Fruit fly (Drosophila melanogaster) whole organism, embryonic: ENCODE measurements around the gene Mrgn1.
A peak's percentile ranks its signal among the peaks of the same experiment; 100 is the strongest.

Experiments
- Aef1 ChIP-seq: fragments of 200-800 bp; sonication (Bioruptor generic); IDR thresholded peaks from 3 replicates; pipeline ENCODE4 v1.3.6; 2022; ENCODE audit warnings: missing biosample characterization, missing genetic modification characterization
- Bteb2 ChIP-seq: fragments of 200-800 bp; sonication (Bioruptor generic); optimal IDR thresholded peaks from 2 replicates; lab custom pipeline; 2016; ENCODE audit warnings: missing biosample characterization, missing genetic modification characterization
- CG10321 ChIP-seq: fragments of 200-800 bp; sonication (Bioruptor generic); IDR thresholded peaks from 2 replicates; pipeline ENCODE4 v1.3.6; 2022; ENCODE audit warnings: missing biosample characterization, missing genetic modification characterization
- CG11456 ChIP-seq: fragments of 200-800 bp; sonication (Bioruptor generic); IDR thresholded peaks from 3 replicates; pipeline ENCODE4 v1.3.6; 2022; ENCODE audit warnings: missing biosample characterization, missing genetic modification characterization
- CG11695 ChIP-seq: fragments of 200-800 bp; sonication (Bioruptor generic); IDR thresholded peaks from 3 replicates; pipeline ENCODE4 v1.3.6; 2022; ENCODE audit warnings: missing biosample characterization, missing genetic modification characterization
- CG12391 ChIP-seq: fragments of 200-800 bp; sonication (Bioruptor generic); optimal IDR thresholded peaks from 3 replicates; lab custom pipeline; 2018; ENCODE audit warnings: missing biosample characterization, mild to moderate bottlenecking, missing genetic modification characterization, moderate library complexity
- CG13894 ChIP-seq: fragments of 200-800 bp; sonication (Bioruptor generic); optimal IDR thresholded peaks from 3 replicates; lab custom pipeline; 2018; ENCODE audit warnings: missing biosample characterization, mild to moderate bottlenecking, missing genetic modification characterization, moderate library complexity
- CG14014 ChIP-seq: fragments of 200-800 bp; sonication (Bioruptor generic); IDR thresholded peaks from 2 replicates; pipeline ENCODE4 v1.3.6; 2022; ENCODE audit warnings: missing biosample characterization, missing genetic modification characterization
- CG15269 ChIP-seq: fragments of 200-800 bp; sonication (Bioruptor generic); optimal IDR thresholded peaks from 2 replicates; lab custom pipeline; 2018; ENCODE audit warnings: missing biosample characterization, mild to moderate bottlenecking, missing genetic modification characterization, moderate library complexity
- CG16815 ChIP-seq: fragments of 200-800 bp; sonication (Bioruptor generic); optimal IDR thresholded peaks from 3 replicates; lab custom pipeline; 2017; ENCODE audit warnings: missing biosample characterization, mild to moderate bottlenecking, missing genetic modification characterization
- CG17359 ChIP-seq: fragments of 200-800 bp; sonication (Bioruptor generic); optimal IDR thresholded peaks from 3 replicates; lab custom pipeline; 2018; ENCODE audit warnings: missing biosample characterization, mild to moderate bottlenecking, missing genetic modification characterization, moderate library complexity
- CG17612 ChIP-seq: fragments of 200-800 bp; sonication (Bioruptor generic); IDR thresholded peaks from 2 replicates; pipeline ENCODE4 v1.3.6; 2022; ENCODE audit warnings: missing biosample characterization, missing genetic modification characterization
- CG2678 ChIP-seq: fragments of 200-800 bp; sonication (Bioruptor generic); optimal IDR thresholded peaks from 3 replicates; lab custom pipeline; 2019; ENCODE audit warnings: missing biosample characterization, mild to moderate bottlenecking, missing genetic modification characterization, moderate library complexity
- CG33213 ChIP-seq: fragments of 200-800 bp; sonication (Bioruptor generic); optimal IDR thresholded peaks from 3 replicates; lab custom pipeline; 2016; ENCODE audit warnings: missing biosample characterization, missing genetic modification characterization
- CG34224 ChIP-seq: fragments of 200-800 bp; sonication (Bioruptor generic); IDR thresholded peaks from 3 replicates; pipeline ENCODE4 v1.3.6; 2022; ENCODE audit warnings: missing biosample characterization, missing genetic modification characterization; ENCODE audit not compliant: partially characterized antibody
- CG3838 ChIP-seq: fragments of 200-800 bp; sonication (Bioruptor generic); optimal IDR thresholded peaks from 3 replicates; lab custom pipeline; 2016; ENCODE audit warnings: missing biosample characterization, missing genetic modification characterization
- CG42726 ChIP-seq: fragments of 200-800 bp; sonication (Bioruptor generic); IDR thresholded peaks from 2 replicates; pipeline ENCODE4 v1.3.6; 2022; ENCODE audit warnings: missing biosample characterization, missing genetic modification characterization; ENCODE audit not compliant: partially characterized antibody
- CG4617 ChIP-seq: fragments of 200-800 bp; sonication (Bioruptor generic); optimal IDR thresholded peaks from 3 replicates; lab custom pipeline; 2016; ENCODE audit warnings: missing biosample characterization, missing genetic modification characterization, borderline replicate concordance
- CG4707 ChIP-seq: fragments of 200-800 bp; sonication (Bioruptor generic); optimal IDR thresholded peaks from 2 replicates; lab custom pipeline; 2018; ENCODE audit warnings: missing biosample characterization, mild to moderate bottlenecking, missing genetic modification characterization, moderate library complexity
- CG8478 ChIP-seq: fragments of >200 bp; optimal IDR thresholded peaks from 2 replicates; lab custom pipeline; 2018
- CG9215 ChIP-seq: fragments of 200-800 bp; sonication (Bioruptor generic); IDR thresholded peaks from 2 replicates; pipeline ENCODE4 v1.3.6; 2022; ENCODE audit warnings: missing biosample characterization, missing genetic modification characterization
- Camta ChIP-seq: fragments of 200-800 bp; sonication (Bioruptor generic); optimal IDR thresholded peaks from 2 replicates; lab custom pipeline; 2016; ENCODE audit warnings: missing biosample characterization, missing genetic modification characterization
- CrebB ChIP-seq: fragments of 200-800 bp; sonication (Bioruptor generic); optimal IDR thresholded peaks from 3 replicates; lab custom pipeline; 2018; ENCODE audit warnings: missing biosample characterization, mild to moderate bottlenecking, missing genetic modification characterization
- Dp ChIP-seq: fragments of 200-800 bp; sonication (Bioruptor generic); optimal IDR thresholded peaks from 2 replicates; lab custom pipeline; 2018; ENCODE audit warnings: missing biosample characterization, mild to moderate bottlenecking, missing genetic modification characterization, moderate library complexity
- Gug ChIP-seq: fragments of 200-800 bp; sonication (Bioruptor generic); IDR thresholded peaks from 4 replicates; pipeline ENCODE4 v1.3.6; 2022; ENCODE audit warnings: missing biosample characterization, missing genetic modification characterization
- Hr3 ChIP-seq: fragments of 200-800 bp; sonication (Bioruptor generic); optimal IDR thresholded peaks from 3 replicates; lab custom pipeline; 2016; ENCODE audit warnings: missing biosample characterization, missing genetic modification characterization
- Jarid2 ChIP-seq: fragments of 200-800 bp; sonication (Bioruptor generic); optimal IDR thresholded peaks from 3 replicates; lab custom pipeline; 2017; ENCODE audit warnings: mild to moderate bottlenecking, missing biosample characterization, missing genetic modification reagents, missing genetic modification characterization
- Kr ChIP-seq: fragments of 200-800 bp; sonication (Bioruptor generic); optimal IDR thresholded peaks from 2 replicates; lab custom pipeline; 2017; ENCODE audit warnings: missing biosample characterization, mild to moderate bottlenecking, missing genetic modification characterization
- Mad ChIP-seq: fragments of 200-800 bp; sonication (Bioruptor generic); optimal IDR thresholded peaks from 2 replicates; lab custom pipeline; 2016; ENCODE audit warnings: missing biosample characterization, missing genetic modification characterization
- Mrtf ChIP-seq: fragments of 200-800 bp; sonication (Bioruptor generic); IDR thresholded peaks from 3 replicates; pipeline ENCODE4 v1.3.6; 2022; ENCODE audit warnings: missing biosample characterization, missing genetic modification characterization
- Optix ChIP-seq: fragments of 200-800 bp; sonication (Bioruptor generic); IDR thresholded peaks from 3 replicates; pipeline ENCODE4 v1.3.6; 2022; ENCODE audit warnings: missing biosample characterization, missing genetic modification characterization
- Usf ChIP-seq: fragments of 200-800 bp; sonication (Bioruptor generic); optimal IDR thresholded peaks from 2 replicates; lab custom pipeline; 2017; ENCODE audit warnings: missing genotype, missing biosample characterization, missing genetic modification characterization
- amos ChIP-seq: fragments of 200-800 bp; sonication (Bioruptor generic); IDR thresholded peaks from 2 replicates; pipeline ENCODE4 v1.3.6; 2022; ENCODE audit warnings: missing biosample characterization, missing genetic modification characterization; ENCODE audit not compliant: partially characterized antibody
- bcd ChIP-seq: fragments of 200-800 bp; sonication (Bioruptor generic); optimal IDR thresholded peaks from 2 replicates; lab custom pipeline; 2017; ENCODE audit warnings: missing biosample characterization, mild to moderate bottlenecking, missing genetic modification characterization
- chif ChIP-seq, 2 experiments: fragments of 200-800 bp; sonication (Bioruptor generic); optimal IDR thresholded peaks; 3 replicates each; lab custom pipeline; 2016; ENCODE audit warnings: missing biosample characterization in 2 of 2, missing genetic modification characterization in 2 of 2
- dimm ChIP-seq: fragments of 200-800 bp; sonication (Bioruptor generic); IDR thresholded peaks from 2 replicates; pipeline ENCODE4 v1.3.6; 2022; ENCODE audit warnings: missing biosample characterization, missing genetic modification characterization
- eyg ChIP-seq: fragments of 200-800 bp; sonication (Bioruptor generic); optimal IDR thresholded peaks from 3 replicates; lab custom pipeline; 2016; ENCODE audit warnings: missing biosample characterization, missing genetic modification characterization
- fd102C ChIP-seq: fragments of 200-800 bp; sonication (Bioruptor generic); optimal IDR thresholded peaks from 2 replicates; lab custom pipeline; 2018; ENCODE audit warnings: missing biosample characterization, mild to moderate bottlenecking, missing genetic modification characterization, moderate library complexity
- ftz-f1 ChIP-seq: fragments of 200-800 bp; sonication (Bioruptor generic); optimal IDR thresholded peaks from 2 replicates; lab custom pipeline; 2016; ENCODE audit warnings: missing biosample characterization, missing genetic modification characterization
- gcm ChIP-seq: fragments of 200-800 bp; sonication (Bioruptor generic); optimal IDR thresholded peaks from 2 replicates; lab custom pipeline; 2019; ENCODE audit warnings: missing biosample characterization, mild to moderate bottlenecking, missing genetic modification characterization, moderate library complexity
- grau ChIP-seq: fragments of 200-800 bp; optimal IDR thresholded peaks from 3 replicates; lab custom pipeline; 2019; ENCODE audit warnings: missing biosample characterization, mild to moderate bottlenecking, missing genetic modification characterization, moderate library complexity
- gsb ChIP-seq: fragments of 200-800 bp; sonication (Bioruptor generic); IDR thresholded peaks from 2 replicates; pipeline ENCODE4 v1.3.6; 2022; ENCODE audit warnings: missing biosample characterization, missing genetic modification characterization
- maf-S ChIP-seq: fragments of 200-800 bp; sonication (Bioruptor generic); optimal IDR thresholded peaks from 2 replicates; lab custom pipeline; 2016; ENCODE audit warnings: missing biosample characterization, missing genetic modification characterization
- mirr ChIP-seq: fragments of 200-800 bp; sonication (Bioruptor generic); optimal IDR thresholded peaks from 3 replicates; lab custom pipeline; 2018; ENCODE audit warnings: missing biosample characterization, mild to moderate bottlenecking, missing genetic modification characterization
- pfk ChIP-seq: fragments of 200-800 bp; sonication (Bioruptor generic); optimal IDR thresholded peaks from 2 replicates; lab custom pipeline; 2018; ENCODE audit warnings: missing biosample characterization, mild to moderate bottlenecking, missing genetic modification characterization, moderate library complexity
- phol ChIP-seq: fragments of 200-800 bp; sonication (Bioruptor generic); optimal IDR thresholded peaks from 3 replicates; lab custom pipeline; 2018; ENCODE audit warnings: missing biosample characterization, mild to moderate bottlenecking, missing genetic modification characterization, moderate library complexity
- pros ChIP-seq: fragments of 200-800 bp; sonication (Bioruptor generic); optimal IDR thresholded peaks from 3 replicates; lab custom pipeline; 2019; ENCODE audit warnings: missing biosample characterization, mild to moderate bottlenecking, missing genetic modification characterization, moderate library complexity
- rib ChIP-seq: fragments of 200-800 bp; sonication (Bioruptor generic); IDR thresholded peaks from 2 replicates; pipeline ENCODE4 v1.3.6; 2022; ENCODE audit warnings: missing biosample characterization, missing genetic modification characterization
- sd ChIP-seq: fragments of 200-800 bp; sonication (Bioruptor generic); optimal IDR thresholded peaks from 3 replicates; lab custom pipeline; 2018; ENCODE audit warnings: missing biosample characterization, mild to moderate bottlenecking, missing genetic modification characterization, moderate library complexity
- sob ChIP-seq: fragments of 200-800 bp; sonication (Bioruptor generic); IDR thresholded peaks from 2 replicates; pipeline ENCODE4 v1.3.6; 2022; ENCODE audit warnings: missing biosample characterization, missing genetic modification characterization
- tx ChIP-seq: fragments of 200-800 bp; sonication (Bioruptor generic); optimal IDR thresholded peaks from 2 replicates; lab custom pipeline; 2016; ENCODE audit warnings: missing biosample characterization, missing genetic modification characterization

Mrgn1 gene

DNA sequence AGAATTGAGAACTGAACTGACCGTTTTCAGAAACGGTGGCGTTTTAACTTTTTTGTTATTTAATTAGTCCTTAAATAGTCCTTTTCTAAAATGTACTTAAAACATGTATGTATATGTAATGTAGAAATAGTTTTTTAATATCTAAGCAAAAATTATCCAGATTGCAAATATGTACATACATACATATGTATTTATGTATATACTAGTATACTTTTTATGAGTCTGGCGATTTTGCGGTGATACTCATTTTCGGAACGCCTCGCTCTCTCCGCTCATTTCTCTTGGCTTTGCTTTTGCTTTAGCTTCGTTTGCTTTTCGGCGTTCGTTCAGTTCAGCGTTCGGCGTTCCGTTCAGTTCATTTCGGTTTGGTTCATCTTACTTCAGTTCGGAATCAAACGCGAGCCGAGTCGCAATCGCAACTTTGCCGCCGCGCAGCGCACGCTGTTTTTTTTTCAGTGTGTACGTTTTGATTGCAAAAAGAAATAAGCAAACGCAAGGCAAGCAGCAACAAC is 40.7 kb upstream of the Mrgn1 start, which contains the start of gene rdgB (continued):
- TF ChIP-seq Mrtf (peak; percentile 46; the same call in 2 of the 3 replicates), Camta (GFP tag; lab: Kevin White, UChicago) (no peak), CG10321 (GFP tag; lab: Robert Waterston, UW) (no peak), amos (peak; percentile 22; the same call in 1 of the 2 replicates), CG4617 (GFP tag; lab: Kevin White, UChicago) (no peak), CG33213 (GFP tag; lab: Kevin White, UChicago) (no peak), sob (GFP tag; lab: Robert Waterston, UW) (peak; percentile 83), CG3838 (GFP tag; lab: Kevin White, UChicago) (no peak), bcd (GFP tag; lab: Kevin White, UChicago) (peak; percentile 81), gcm (peak; percentile 68), Optix (GFP tag; lab: Robert Waterston, UW) (peak; percentile 20; the same call in 1 of the 3 replicates), phol (peak; percentile 90), CG15269 (tag; lab: Kevin White, UChicago) (peak; percentile 84), Usf (peak; percentile 53), CG4707 (GFP tag; lab: Kevin White, UChicago) (no peak), pfk (GFP tag; lab: Kevin White, UChicago) (peak; percentile 77), dimm (GFP tag; lab: Robert Waterston, UW) (no peak), tx (no peak), CG42726 (no peak), fd102C (GFP tag; lab: Kevin White, UChicago) (no peak), mirr (GFP tag; lab: Kevin White, UChicago) (no peak), Jarid2 (peak; percentile 89), ftz-f1 (no peak), rib (GFP tag; lab: Robert Waterston, UW) (peak; percentile 66), CG9215 (GFP tag; lab: Robert Waterston, UW) (peak; percentile 81), grau (tag; lab: Kevin White, UChicago) (peak; percentile 86), CG14014 (GFP tag; lab: Robert Waterston, UW) (peak; percentile 52), Kr (GFP tag; lab: Kevin White, UChicago) (no peak), gsb (GFP tag; lab: Robert Waterston, UW) (no peak), eyg (GFP tag; lab: Kevin White, UChicago) (no peak), maf-S (no peak), Aef1 (GFP tag; lab: Robert Waterston, UW) (peak; percentile 67), Hr3 (peak; percentile 77), Dp (GFP tag; lab: Kevin White, UChicago) (no peak), chif (GFP tag; optimal IDR thresholded peaks at IDR 0.05; lab: Kevin White, UChicago) (peak in 1 of 2 experiments; percentile 33), CrebB (tag; lab: Kevin White, UChicago) (no peak), Gug (GFP tag; lab: Robert Waterston, UW) (peak; percentile 60; the same call in 1 of the 4 replicates), CG17612 (GFP tag; lab: Robert Waterston, UW) (no peak), Mad (GFP tag; lab: Kevin White, UChicago) (peak; percentile 62), CG11695 (GFP tag; lab: Robert Waterston, UW) (peak; percentile 30; the same call in 1 of the 3 replicates), Bteb2 (GFP tag; lab: Kevin White, UChicago) (no peak), CG17359 (tag; lab: Kevin White, UChicago) (peak; percentile 80), CG2678 (tag; lab: Kevin White, UChicago) (peak; percentile 89), CG11456 (peak; percentile 80), sd (tag; lab: Kevin White, UChicago) (no peak), CG8478 (no peak), pros (GFP tag; lab: Kevin White, UChicago) (no peak), CG16815 (GFP tag; lab: Kevin White, UChicago) (peak; percentile 70), CG13894 (tag; lab: Kevin White, UChicago) (no peak), CG12391 (tag; lab: Kevin White, UChicago) (peak; percentile 82), CG34224 (GFP tag; lab: Robert Waterston, UW) (no peak)
